Worm (Caenorhabditis elegans) whole organism, mixed stage, embryonic: Measurements from ENCODE around the gene txt-1.
A peak's percentile ranks its signal among the peaks of the same experiment; 100 is the strongest.

Experiments
- M03D4.4 ChIP-seq: sonication (generic microtip); optimal IDR thresholded peaks from 2 replicates; lab custom pipeline; 2017; ENCODE audit warnings: mild to moderate bottlenecking, missing genetic modification characterization, missing compliant biosample characterization
- bed-3 ChIP-seq: fragments of 200-800 bp; sonication (Bioruptor generic); optimal IDR thresholded peaks from 3 replicates; lab custom pipeline; 2018; ENCODE audit warnings: mild to moderate bottlenecking, missing genetic modification characterization, moderate library complexity, missing compliant biosample characterization
- blmp-1 ChIP-seq: fragments of 150-350 bp; optimal IDR thresholded peaks from 2 replicates; lab custom pipeline; 2014; ENCODE audit warnings: missing biosample characterization, missing genetic modification characterization
- ceh-39 ChIP-seq: fragments of 150-350 bp; optimal IDR thresholded peaks from 2 replicates; lab custom pipeline; 2014; ENCODE audit warnings: missing biosample characterization, missing genetic modification characterization
- ceh-43 ChIP-seq: fragments of 200-800 bp; sonication (Bioruptor generic); optimal IDR thresholded peaks from 2 replicates; lab custom pipeline; 2018; ENCODE audit warnings: mild to moderate bottlenecking, missing genetic modification characterization, moderate library complexity, missing compliant biosample characterization
- ceh-83 ChIP-seq: fragments of 200-800 bp; sonication (Bioruptor generic); optimal IDR thresholded peaks from 2 replicates; lab custom pipeline; 2018; ENCODE audit warnings: mild to moderate bottlenecking, missing genetic modification characterization, missing compliant biosample characterization
- ces-1 ChIP-seq: fragments of 150-350 bp; optimal IDR thresholded peaks from 2 replicates; lab custom pipeline; 2014; ENCODE audit warnings: missing biosample characterization, missing genetic modification reagents, missing genetic modification characterization
- cnd-1 ChIP-seq: fragments of 200-800 bp; sonication (Bioruptor generic); optimal IDR thresholded peaks from 2 replicates; lab custom pipeline; 2018; ENCODE audit warnings: mild to moderate bottlenecking, missing genetic modification characterization, missing compliant biosample characterization
- drap-1 ChIP-seq: fragments of 200-800 bp; sonication (Bioruptor generic); optimal IDR thresholded peaks from 3 replicates; lab custom pipeline; 2018; ENCODE audit warnings: mild to moderate bottlenecking, missing genetic modification characterization, missing compliant biosample characterization
- elt-1 ChIP-seq: sonication (generic microtip); optimal IDR thresholded peaks from 2 replicates; lab custom pipeline; 2017; ENCODE audit warnings: missing genetic modification characterization, mild to moderate bottlenecking, missing compliant biosample characterization, antibody characterized with exemption, moderate library complexity, borderline replicate concordance; ENCODE audit not compliant: insufficient read depth
- elt-3 ChIP-seq: fragments of 150-350 bp; optimal IDR thresholded peaks from 2 replicates; lab custom pipeline; 2014; ENCODE audit warnings: missing biosample characterization, missing genetic modification characterization
- flh-1 ChIP-seq: fragments of 200-800 bp; sonication (Bioruptor generic); optimal IDR thresholded peaks from 2 replicates; lab custom pipeline; 2018; ENCODE audit warnings: mild to moderate bottlenecking, missing genetic modification characterization, moderate library complexity, missing compliant biosample characterization
- ham-2 ChIP-seq: fragments of 200-800 bp; sonication (Bioruptor generic); optimal IDR thresholded peaks from 2 replicates; lab custom pipeline; 2018; ENCODE audit warnings: mild to moderate bottlenecking, missing genetic modification characterization, missing compliant biosample characterization
- hlh-1 ChIP-seq: fragments of 150-350 bp; optimal IDR thresholded peaks from 2 replicates; lab custom pipeline; 2014; ENCODE audit warnings: missing biosample characterization, missing genetic modification reagents, missing genetic modification characterization
- lin-13 ChIP-seq: fragments of 150-350 bp; optimal IDR thresholded peaks from 2 replicates; lab custom pipeline; 2014; ENCODE audit warnings: missing biosample characterization, missing genetic modification characterization
- lin-32 ChIP-seq: fragments of 200-800 bp; sonication (Bioruptor generic); optimal IDR thresholded peaks from 2 replicates; lab custom pipeline; 2018; ENCODE audit warnings: mild to moderate bottlenecking, missing genetic modification characterization, missing compliant biosample characterization
- lsy-2 ChIP-seq: fragments of 150-350 bp; optimal IDR thresholded peaks from 2 replicates; lab custom pipeline; 2014; ENCODE audit warnings: missing biosample characterization, missing genetic modification characterization
- mab-5 ChIP-seq: fragments of 150-350 bp; optimal IDR thresholded peaks from 2 replicates; lab custom pipeline; 2014; ENCODE audit warnings: missing biosample characterization, missing genetic modification characterization
- mep-1 ChIP-seq: fragments of 150-350 bp; optimal IDR thresholded peaks from 2 replicates; lab custom pipeline; 2017; ENCODE audit warnings: missing biosample characterization, missing genetic modification reagents, missing genetic modification characterization, inconsistent platforms
- mls-2 ChIP-seq: sonication (generic microtip); optimal IDR thresholded peaks from 2 replicates; lab custom pipeline; 2016; ENCODE audit warnings: mild to moderate bottlenecking, missing genetic modification characterization, moderate library complexity, missing compliant biosample characterization
- nhr-12 ChIP-seq: fragments of 150-350 bp; optimal IDR thresholded peaks from 2 replicates; lab custom pipeline; 2014; ENCODE audit warnings: missing biosample characterization, missing genetic modification characterization
- nhr-2 ChIP-seq: fragments of 150-350 bp; optimal IDR thresholded peaks from 2 replicates; lab custom pipeline; 2014; ENCODE audit warnings: missing biosample characterization, missing genetic modification characterization
- nhr-237 ChIP-seq: fragments of 150-350 bp; optimal IDR thresholded peaks from 2 replicates; lab custom pipeline; 2014; ENCODE audit warnings: missing biosample characterization, missing genetic modification characterization
- nhr-28 ChIP-seq: fragments of 150-350 bp; optimal IDR thresholded peaks from 2 replicates; lab custom pipeline; 2014; ENCODE audit warnings: missing biosample characterization, missing genetic modification characterization
- nhr-76 ChIP-seq: sonication (generic microtip); optimal IDR thresholded peaks from 2 replicates; lab custom pipeline; 2017; ENCODE audit warnings: missing biosample characterization, missing genetic modification characterization
- pha-4 ChIP-seq: fragments of 150-350 bp; optimal IDR thresholded peaks from 2 replicates; lab custom pipeline; 2018; ENCODE audit warnings: missing biosample characterization, missing genetic modification reagents, missing genetic modification characterization
- sem-2 ChIP-seq: fragments of 200-800 bp; sonication (Bioruptor generic); optimal IDR thresholded peaks from 2 replicates; lab custom pipeline; 2018; ENCODE audit warnings: mild to moderate bottlenecking, missing genetic modification characterization, missing compliant biosample characterization
- snpc-4 ChIP-seq: fragments of 150-350 bp; optimal IDR thresholded peaks from 2 replicates; lab custom pipeline; 2014; ENCODE audit warnings: missing biosample characterization, missing genetic modification characterization
- sptf-1 ChIP-seq: sonication (generic microtip); optimal IDR thresholded peaks from 2 replicates; lab custom pipeline; 2017; ENCODE audit warnings: mild to moderate bottlenecking, missing genetic modification characterization, moderate library complexity, missing compliant biosample characterization
- tbx-8 ChIP-seq: fragments of 200-800 bp; sonication (Bioruptor generic); optimal IDR thresholded peaks from 2 replicates; lab custom pipeline; 2018; ENCODE audit warnings: mild to moderate bottlenecking, missing genetic modification characterization, moderate library complexity, missing compliant biosample characterization
- unc-120 ChIP-seq: sonication (generic microtip); optimal IDR thresholded peaks from 2 replicates; lab custom pipeline; 2017; ENCODE audit warnings: missing genetic modification characterization, missing compliant biosample characterization; ENCODE audit not compliant: poor library complexity, severe bottlenecking
- unc-39 ChIP-seq: fragments of 150-350 bp; optimal IDR thresholded peaks from 2 replicates; lab custom pipeline; 2014; ENCODE audit warnings: missing biosample characterization, missing genetic modification characterization
- unc-62 ChIP-seq: fragments of 150-350 bp; optimal IDR thresholded peaks from 2 replicates; lab custom pipeline; 2014; ENCODE audit warnings: missing biosample characterization, missing genetic modification reagents, missing genetic modification characterization
- zip-8 ChIP-seq: fragments of 150-350 bp; optimal IDR thresholded peaks from 2 replicates; lab custom pipeline; 2014; ENCODE audit warnings: missing biosample characterization, missing genetic modification characterization
- ztf-11 ChIP-seq: fragments of 150-350 bp; optimal IDR thresholded peaks from 2 replicates; lab custom pipeline; 2014; ENCODE audit warnings: missing biosample characterization, missing genetic modification characterization

txt-1 gene

DNA sequence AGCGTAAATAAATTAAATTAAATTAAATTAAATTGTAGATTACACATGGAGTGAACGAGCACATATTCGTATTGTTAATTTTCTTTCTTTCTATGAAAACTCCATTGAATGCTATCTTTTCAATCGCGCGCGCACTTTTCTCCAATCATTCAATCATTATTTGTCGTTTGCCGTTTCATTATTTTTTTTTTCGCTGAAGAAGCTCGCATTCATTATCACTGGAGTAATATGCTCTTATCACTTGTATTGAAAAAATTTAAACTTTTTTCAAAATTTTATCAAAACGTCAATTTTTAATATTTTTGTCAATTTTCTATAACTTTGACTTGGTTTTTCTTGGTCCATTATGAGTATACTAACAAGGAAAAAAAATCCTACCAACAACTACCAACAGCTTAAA, 40.5 kb upstream of the txt-1 start:
- TF ChIP-seq zip-8 (tag; lab: Kevin White, UChicago): no peak
- no peak for TF ChIP-seq mep-1 (tag; lab: Kevin White, UChicago)
- TF ChIP-seq mls-2 (tag; lab: Kevin White, UChicago): no peak
- no peak for TF ChIP-seq mab-5
- no peak for TF ChIP-seq ceh-39 (tag; lab: Kevin White, UChicago)
- TF ChIP-seq flh-1 (GFP tag; lab: Kevin White, UChicago): no peak
- no peak for TF ChIP-seq nhr-12 (tag; lab: Kevin White, UChicago)
- no peak for TF ChIP-seq nhr-237 (tag; lab: Kevin White, UChicago)
- no peak for TF ChIP-seq elt-1
- TF ChIP-seq, all 35 proteins: peak for 0

DNA sequence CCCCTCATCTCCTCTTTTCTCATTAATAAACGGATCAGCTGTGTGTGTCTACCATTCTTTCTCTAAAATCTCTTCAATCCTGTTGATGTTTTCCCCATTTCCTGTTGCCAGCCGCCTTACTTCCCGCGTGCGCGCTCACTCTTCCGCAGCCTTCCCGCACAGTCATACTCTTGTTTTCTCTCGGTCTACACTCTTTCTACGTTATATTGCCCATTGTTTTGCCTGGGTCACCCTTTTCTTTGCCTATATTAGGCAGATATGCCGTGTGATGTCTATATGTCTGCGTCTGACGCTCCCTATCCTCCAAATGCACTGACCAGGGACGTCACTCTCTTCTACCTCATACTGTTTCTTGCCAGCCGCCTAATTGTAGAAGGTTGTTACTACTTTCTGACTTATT, 39.7 kb upstream of the txt-1 start:
- peak; percentile 50 for TF ChIP-seq nhr-237 (tag; lab: Kevin White, UChicago)
- TF ChIP-seq unc-39: no peak
- TF ChIP-seq mep-1 (tag; lab: Kevin White, UChicago): peak; percentile 64
- peak; percentile 75 for TF ChIP-seq nhr-2 (tag; lab: Kevin White, UChicago)
- no peak for TF ChIP-seq zip-8 (tag; lab: Kevin White, UChicago)
- TF ChIP-seq mab-5: no peak
- peak; percentile 9 for TF ChIP-seq tbx-8 (GFP tag; lab: Kevin White, UChicago)
- TF ChIP-seq ceh-43: no peak
- peak; percentile 72 for TF ChIP-seq mls-2 (tag; lab: Kevin White, UChicago)
- TF ChIP-seq lsy-2 (tag; lab: Kevin White, UChicago): no peak
- peak; percentile 16 for TF ChIP-seq ces-1 (GFP tag; lab: Kevin White, UChicago)
- TF ChIP-seq sptf-1 (tag; lab: Kevin White, UChicago): peak; percentile 63
- peak; percentile 38 for TF ChIP-seq blmp-1
- no peak for TF ChIP-seq nhr-76
- peak; percentile 20 for TF ChIP-seq unc-62 (GFP tag; lab: Kevin White, UChicago)
- TF ChIP-seq hlh-1 (tag; lab: Kevin White, UChicago): peak; percentile 35
- TF ChIP-seq unc-120: peak; percentile 78
- peak; percentile 47 for TF ChIP-seq drap-1 (GFP tag; lab: Kevin White, UChicago)
- no peak for TF ChIP-seq elt-1
- TF ChIP-seq snpc-4 (tag; lab: Kevin White, UChicago): no peak
- no peak for TF ChIP-seq nhr-28 (tag; lab: Kevin White, UChicago)
- no peak for TF ChIP-seq M03D4.4 (tag; lab: Kevin White, UChicago)
- peak; percentile 72 for TF ChIP-seq ztf-11 (tag; lab: Kevin White, UChicago)
- TF ChIP-seq elt-3 (tag; lab: Kevin White, UChicago): peak; percentile 60
- TF ChIP-seq nhr-12 (tag; lab: Kevin White, UChicago): no peak
- TF ChIP-seq sem-2 (GFP tag; lab: Kevin White, UChicago): no peak
- peak; percentile 17 for TF ChIP-seq lin-13 (tag; lab: Kevin White, UChicago)
- TF ChIP-seq cnd-1 (tag; lab: Kevin White, UChicago): peak; percentile 65
- peak; percentile 91 for TF ChIP-seq ham-2 (GFP tag; lab: Kevin White, UChicago)
- TF ChIP-seq lin-32 (GFP tag; lab: Kevin White, UChicago): no peak
- TF ChIP-seq ceh-83 (GFP tag; lab: Kevin White, UChicago): no peak
- TF ChIP-seq pha-4 (tag; lab: Kevin White, UChicago): peak; percentile 82
- TF ChIP-seq flh-1 (GFP tag; lab: Kevin White, UChicago): no peak

DNA sequence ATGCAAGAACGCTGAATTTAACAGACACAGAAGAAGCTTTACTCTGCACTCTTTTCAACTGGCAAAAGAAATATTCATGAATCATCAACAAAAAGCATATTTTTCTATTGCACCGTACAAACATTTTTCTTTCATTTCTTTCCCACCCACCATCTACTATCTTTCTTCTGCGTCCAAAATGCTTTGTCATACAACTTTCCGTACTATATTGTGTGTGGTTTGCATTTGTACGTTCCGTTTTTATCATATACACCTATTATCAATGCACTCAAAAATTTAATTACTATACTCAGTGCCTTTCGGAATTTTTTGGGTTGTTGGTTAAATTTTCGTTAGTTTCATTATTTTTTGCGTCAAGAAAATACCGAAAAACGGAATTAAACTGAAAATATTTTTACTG, 38.3 kb upstream of the txt-1 start:
- TF ChIP-seq flh-1 (GFP tag; lab: Kevin White, UChicago): no peak
- TF ChIP-seq bed-3 (GFP tag; lab: Kevin White, UChicago): no peak
- no peak for TF ChIP-seq unc-39
- TF ChIP-seq snpc-4 (tag; lab: Kevin White, UChicago): no peak
- no peak for TF ChIP-seq sem-2 (GFP tag; lab: Kevin White, UChicago)
- TF ChIP-seq, all 35 proteins: peak for 0

DNA sequence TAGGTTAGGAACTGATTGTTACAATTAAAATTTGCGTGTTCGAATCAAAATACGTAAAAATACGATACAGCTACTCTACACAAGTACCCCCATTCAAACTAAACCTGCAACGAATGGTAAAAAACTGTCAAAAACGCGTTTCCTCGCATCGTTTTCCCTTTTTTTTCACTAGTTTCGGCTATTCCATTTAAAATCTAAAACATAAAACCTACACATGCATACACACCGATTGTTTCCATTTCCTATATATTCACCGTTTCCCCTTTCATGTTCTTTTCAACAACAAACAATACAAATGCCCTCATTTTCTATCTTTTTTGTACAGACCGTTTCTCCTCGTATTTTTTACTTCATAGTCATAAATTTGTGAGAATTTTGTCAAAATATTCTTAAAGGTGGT, 37.2 kb upstream of the txt-1 start:
- TF ChIP-seq bed-3 (GFP tag; lab: Kevin White, UChicago) (no peak), sptf-1 (tag; lab: Kevin White, UChicago) (no peak), unc-62 (GFP tag; lab: Kevin White, UChicago) (no peak), hlh-1 (tag; lab: Kevin White, UChicago) (no peak), lsy-2 (tag; lab: Kevin White, UChicago) (no peak), zip-8 (tag; lab: Kevin White, UChicago) (no peak), flh-1 (GFP tag; lab: Kevin White, UChicago) (no peak), nhr-28 (tag; lab: Kevin White, UChicago) (no peak), sem-2 (GFP tag; lab: Kevin White, UChicago) (no peak), snpc-4 (tag; lab: Kevin White, UChicago) (no peak), ham-2 (GFP tag; lab: Kevin White, UChicago) (no peak), pha-4 (tag; lab: Kevin White, UChicago) (no peak), ceh-43 (no peak), mls-2 (tag; lab: Kevin White, UChicago) (no peak)
- TF ChIP-seq, all 35 proteins: peak for 0
